Worm (Caenorhabditis elegans) whole organism, L1 larva: ENCODE data around the gene mam-5.

ENCODE experiments used
- egl-13 ChIP-seq: sonication (generic microtip); optimal IDR thresholded peaks from 2 replicates; lab custom pipeline; 2016; ENCODE audit warnings: missing genotype, missing genetic modification reagents, missing genetic modification characterization, missing compliant biosample characterization
- fos-1 ChIP-seq: fragments of 150-350 bp; optimal IDR thresholded peaks from 2 replicates; lab custom pipeline; 2014; ENCODE audit warnings: missing biosample characterization, missing genetic modification characterization
- lin-15B ChIP-seq: fragments of 150-350 bp; sonication (generic microtip); optimal IDR thresholded peaks from 3 replicates; lab custom pipeline; 2014; ENCODE audit warnings: missing biosample characterization, missing genetic modification characterization
- nhr-28 ChIP-seq: fragments of 150-350 bp; optimal IDR thresholded peaks from 2 replicates; lab custom pipeline; 2014; ENCODE audit warnings: missing biosample characterization, missing genetic modification characterization

DNA sequence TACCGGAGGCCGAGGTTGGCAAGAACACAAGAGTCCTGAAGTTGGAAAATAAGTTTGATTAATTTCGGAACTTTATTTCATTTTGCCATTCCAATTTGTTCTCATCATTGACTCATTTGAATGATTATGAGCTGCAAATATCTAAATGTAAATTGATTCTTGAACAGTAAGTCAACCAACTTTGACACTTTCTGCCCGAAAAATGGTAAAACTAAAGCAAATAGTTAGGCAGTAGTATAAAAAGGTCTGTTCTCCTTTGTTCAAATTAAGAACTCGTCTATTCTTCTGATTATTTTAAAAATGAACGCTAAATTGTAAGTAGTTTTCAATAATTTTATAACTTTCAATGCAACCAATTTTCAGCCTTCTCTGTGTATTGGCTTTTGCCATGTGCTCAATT is 9.5 kb upstream of the mam-5 start, which contains the start of gene fipr-12:
- TF ChIP-seq fos-1 (tag; lab: Kevin White, UChicago) (no peak), nhr-28 (tag; lab: Kevin White, UChicago) (no peak), egl-13 (tag; lab: Kevin White, UChicago) (no peak), lin-15B (no peak)
